Worm (Caenorhabditis elegans): ENCODE data around the gene str-243.

str-243 gene

DNA sequence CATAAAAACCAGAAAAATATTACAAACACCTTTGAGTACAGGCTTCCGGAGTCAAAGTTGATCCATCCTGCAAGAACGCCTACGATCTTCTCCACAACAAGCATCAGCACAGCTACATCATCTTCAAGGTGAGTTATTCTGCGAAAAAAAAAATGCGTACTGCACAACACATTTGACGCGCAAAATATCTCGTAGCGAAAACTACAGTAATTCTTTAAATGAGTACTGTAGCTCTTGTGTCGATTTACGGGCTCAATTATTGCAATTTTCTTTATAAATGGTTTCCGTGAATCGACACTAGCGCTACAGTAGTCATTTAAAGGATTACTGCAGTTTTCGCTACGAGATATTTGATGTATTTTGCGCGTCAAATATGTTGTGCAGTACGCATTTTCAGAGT lies 45.7 kb upstream of the str-243 start:
- TF ChIP-seq unc-39 (tag; optimal IDR thresholded peaks at IDR 0.05) (no peak), mab-5 (tag; optimal IDR thresholded peaks at IDR 0.05) (no peak), peb-1 (tag; optimal IDR thresholded peaks at IDR 0.05) (no peak), zag-1 (tag; optimal IDR thresholded peaks at IDR 0.05) (no peak), aly-2 (tag; optimal IDR thresholded peaks at IDR 0.05) (no peak), Y55F3AM.14 (GFP tag; optimal IDR thresholded peaks at IDR 0.05) (no peak), ama-1 (optimal IDR thresholded peaks at IDR 0.05) (no peak)

DNA sequence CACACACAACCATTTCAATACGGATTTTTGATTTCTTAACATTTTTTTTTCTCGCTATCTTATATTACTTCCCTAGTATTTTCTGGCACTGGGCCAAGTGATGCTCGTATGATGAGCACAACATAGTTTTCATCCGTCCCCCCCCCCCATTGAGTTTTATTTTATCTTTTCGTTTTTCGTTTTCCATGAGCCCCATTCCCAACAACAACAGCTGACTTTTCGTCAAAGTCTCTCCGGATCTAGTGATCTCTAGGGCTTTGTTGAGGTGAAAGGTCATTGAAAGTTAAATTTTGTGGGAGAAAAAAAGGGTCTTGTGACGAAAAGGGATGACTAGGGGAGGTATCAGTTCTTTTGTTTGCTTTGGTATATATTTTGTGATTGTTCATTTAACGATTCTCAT lies 41.7 kb upstream of the str-243 start:
- TF ChIP-seq sma-9 (GFP tag; optimal IDR thresholded peaks at IDR 0.05) (peak; percentile 6), sma-9 (tag; optimal IDR thresholded peaks at IDR 0.05) (no peak), F13H6.1 (tag; optimal IDR thresholded peaks at IDR 0.05) (peak; percentile 58), nhr-25 (tag; optimal IDR thresholded peaks at IDR 0.05) (no peak), nhr-129 (tag; optimal IDR thresholded peaks at IDR 0.05) (peak; percentile 58)

DNA sequence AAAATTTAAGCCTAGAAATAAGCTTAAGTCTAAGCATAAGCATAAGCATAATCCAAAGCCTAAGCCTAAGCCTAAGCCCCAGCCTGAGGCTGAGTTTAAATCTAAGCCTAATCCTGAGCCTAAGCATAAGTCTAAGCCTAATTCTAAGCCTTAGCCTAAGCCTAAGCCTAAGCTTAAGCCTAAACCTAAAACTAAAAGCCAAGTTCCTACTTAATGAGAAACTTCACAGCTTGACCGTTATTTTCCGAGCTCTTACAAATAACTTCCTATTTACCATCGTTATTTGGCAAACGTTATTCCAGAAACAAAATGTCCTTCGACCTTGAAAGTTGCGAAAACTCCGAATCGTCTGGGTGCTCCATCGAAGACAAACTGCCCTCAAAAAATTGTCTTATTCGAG lies 40.8 kb upstream of the str-243 start, which contains the start of gene C38C3.4:
C38C3.4 (plus strand) TSS at position 301 of the 400 bp plus-strand sequence.
- TF ChIP-seq fos-1 (tag; optimal IDR thresholded peaks at IDR 0.05) (no peak), nhr-77 (tag; optimal IDR thresholded peaks at IDR 0.05) (no peak), F13H6.1 (tag; optimal IDR thresholded peaks at IDR 0.05) (no peak), R02D3.7 (tag; optimal IDR thresholded peaks at IDR 0.05) (no peak), nhr-237 (tag; optimal IDR thresholded peaks at IDR 0.05) (no peak), skn-1 (tag; optimal IDR thresholded peaks at IDR 0.05) (no peak), nhr-129 (tag; optimal IDR thresholded peaks at IDR 0.05) (no peak), lin-13 (GFP tag; optimal IDR thresholded peaks at IDR 0.05) (no peak), dmd-4 (tag; optimal IDR thresholded peaks at IDR 0.05) (no peak), ceh-16 (tag; optimal IDR thresholded peaks at IDR 0.05) (no peak), elt-3 (tag; optimal IDR thresholded peaks at IDR 0.05) (no peak), nhr-11 (tag; optimal IDR thresholded peaks at IDR 0.05) (no peak), mdl-1 (tag; optimal IDR thresholded peaks at IDR 0.05) (no peak), snpc-4 (tag; optimal IDR thresholded peaks at IDR 0.05) (no peak), unc-62 (GFP tag; optimal IDR thresholded peaks at IDR 0.05) (no peak), ztf-11 (tag; optimal IDR thresholded peaks at IDR 0.05) (no peak)

DNA sequence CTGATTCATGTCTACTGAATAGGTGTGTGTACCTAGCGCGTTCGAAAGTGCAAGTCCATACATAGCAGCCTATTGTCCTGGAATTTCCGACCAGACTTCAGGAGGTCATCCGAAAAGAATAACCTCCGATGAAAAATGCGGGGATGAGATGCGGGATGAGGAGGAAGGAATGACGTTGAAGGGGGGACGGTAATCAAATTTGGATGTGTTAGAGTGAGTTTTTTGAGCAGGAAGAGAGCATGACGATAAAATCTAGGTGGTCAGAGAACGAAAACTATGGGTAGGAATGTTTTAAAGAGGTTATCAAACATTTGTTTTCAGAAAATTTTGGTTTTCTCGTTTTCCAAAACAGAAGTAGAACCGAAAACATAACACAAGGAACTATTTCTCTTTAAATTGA lies 36.6 kb upstream of the str-243 start:
- TF ChIP-seq nhr-10 (tag; optimal IDR thresholded peaks at IDR 0.05) (no peak), skn-1 (tag; optimal IDR thresholded peaks at IDR 0.05) (no peak), nhr-23 (tag; optimal IDR thresholded peaks at IDR 0.05) (no peak), nhr-6 (tag; optimal IDR thresholded peaks at IDR 0.05) (no peak), blmp-1 (tag; optimal IDR thresholded peaks at IDR 0.05; ENCODE audit: insufficient read depth) (no peak), sma-9 (GFP tag; optimal IDR thresholded peaks at IDR 0.05) (peak; percentile 28), sma-9 (tag; optimal IDR thresholded peaks at IDR 0.05) (no peak), egl-27 (tag; optimal IDR thresholded peaks at IDR 0.05) (no peak), lin-13 (GFP tag; optimal IDR thresholded peaks at IDR 0.05) (no peak)

DNA sequence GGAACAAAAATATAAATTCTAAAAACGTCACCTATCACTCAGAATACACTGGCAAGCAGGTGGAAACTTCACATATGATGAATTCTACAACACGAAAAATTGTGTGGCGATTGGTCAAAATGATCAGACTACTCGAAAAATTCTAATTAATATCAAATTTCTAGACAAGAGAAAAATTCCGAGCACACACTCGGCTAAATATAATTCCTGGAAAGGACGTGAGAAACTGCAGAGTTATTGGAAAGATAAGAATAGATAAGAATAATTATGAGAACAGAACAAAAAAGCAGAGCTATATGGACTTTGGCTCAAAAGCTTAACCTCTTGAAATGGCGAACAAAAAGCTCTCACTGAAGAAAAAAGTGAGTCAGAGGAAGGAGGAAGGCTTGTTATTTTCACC lies 35.3 kb upstream of the str-243 start:
- no peak for TF ChIP-seq nhr-237 (tag; optimal IDR thresholded peaks at IDR 0.05)
- no peak for TF ChIP-seq ceh-16 (tag; optimal IDR thresholded peaks at IDR 0.05)
- TF ChIP-seq elt-3 (tag; optimal IDR thresholded peaks at IDR 0.05): no peak
- no peak for TF ChIP-seq gmeb-1 (tag; optimal IDR thresholded peaks at IDR 0.05)
- TF ChIP-seq aly-2 (tag; optimal IDR thresholded peaks at IDR 0.05): no peak
- no peak for TF ChIP-seq snpc-4 (tag; optimal IDR thresholded peaks at IDR 0.05)
- no peak for TF ChIP-seq unc-62 (GFP tag; optimal IDR thresholded peaks at IDR 0.05)
- TF ChIP-seq sem-4 (tag; optimal IDR thresholded peaks at IDR 0.05): no peak
- no peak for TF ChIP-seq skn-1 (tag; optimal IDR thresholded peaks at IDR 0.05)
- TF ChIP-seq crh-2 (tag; optimal IDR thresholded peaks at IDR 0.05): no peak
- no peak for TF ChIP-seq nhr-77 (tag; optimal IDR thresholded peaks at IDR 0.05)
- no peak for TF ChIP-seq mdl-1 (tag; optimal IDR thresholded peaks at IDR 0.05)
- no peak for TF ChIP-seq F13H6.1 (tag; optimal IDR thresholded peaks at IDR 0.05)
- no peak for TF ChIP-seq peb-1 (tag; optimal IDR thresholded peaks at IDR 0.05)
- no peak for TF ChIP-seq mab-5 (tag; optimal IDR thresholded peaks at IDR 0.05)
- TF ChIP-seq lin-11 (tag; optimal IDR thresholded peaks at IDR 0.05): no peak
- no peak for TF ChIP-seq nhr-6 (tag; optimal IDR thresholded peaks at IDR 0.05)
- no peak for TF ChIP-seq lsy-2 (tag; optimal IDR thresholded peaks at IDR 0.05)
- TF ChIP-seq zag-1 (tag; optimal IDR thresholded peaks at IDR 0.05): no peak
